Worm (Caenorhabditis elegans) whole organism, late embryonic: Measurements from ENCODE around the gene txt-18.

Experiments used
- K02D7.2 ChIP-seq: sonication (generic microtip); optimal IDR thresholded peaks from 2 replicates; lab custom pipeline; 2017; ENCODE audit warnings: mild to moderate bottlenecking, missing genetic modification characterization, missing compliant biosample characterization
- ama-1 ChIP-seq: fragments of 150-350 bp; optimal IDR thresholded peaks from 2 replicates; lab custom pipeline; 2014
- ceh-19 ChIP-seq: fragments of 200-800 bp; sonication (Bioruptor generic); optimal IDR thresholded peaks from 2 replicates; lab custom pipeline; 2018; ENCODE audit warnings: mild to moderate bottlenecking, missing genetic modification characterization, missing compliant biosample characterization
- dmd-4 ChIP-seq: sonication (generic microtip); optimal IDR thresholded peaks from 2 replicates; lab custom pipeline; 2016; ENCODE audit warnings: borderline replicate concordance, missing genetic modification characterization, missing compliant biosample characterization
- elt-2 ChIP-seq: sonication (generic microtip); optimal IDR thresholded peaks from 2 replicates; lab custom pipeline; 2016; ENCODE audit warnings: missing genetic modification reagents, missing genetic modification characterization, missing compliant biosample characterization
- gmeb-2 ChIP-seq: sonication (generic microtip); optimal IDR thresholded peaks from 2 replicates; lab custom pipeline; 2016; ENCODE audit warnings: missing genetic modification characterization, inconsistent platforms, missing compliant biosample characterization
- lin-11 ChIP-seq: fragments of 200-800 bp; sonication (Bioruptor generic); optimal IDR thresholded peaks from 2 replicates; lab custom pipeline; 2018; ENCODE audit warnings: mild to moderate bottlenecking, missing genetic modification characterization, missing compliant biosample characterization
- nfya-1 ChIP-seq: sonication (generic microtip); optimal IDR thresholded peaks from 2 replicates; lab custom pipeline; 2017; ENCODE audit warnings: missing genetic modification characterization, mild to moderate bottlenecking, missing compliant biosample characterization, antibody characterized with exemption, moderate library complexity
- pros-1 ChIP-seq: fragments of 150-350 bp; optimal IDR thresholded peaks from 2 replicates; lab custom pipeline; 2014; ENCODE audit warnings: missing biosample characterization, missing genetic modification reagents, missing genetic modification characterization
- sdc-2 ChIP-seq: sonication (generic microtip); optimal IDR thresholded peaks from 2 replicates; lab custom pipeline; 2016; ENCODE audit warnings: missing genotype, missing genetic modification characterization, missing compliant biosample characterization
- ztf-16 ChIP-seq: sonication (generic microtip); optimal IDR thresholded peaks from 2 replicates; lab custom pipeline; 2017; ENCODE audit warnings: missing genetic modification characterization, missing compliant biosample characterization

DNA sequence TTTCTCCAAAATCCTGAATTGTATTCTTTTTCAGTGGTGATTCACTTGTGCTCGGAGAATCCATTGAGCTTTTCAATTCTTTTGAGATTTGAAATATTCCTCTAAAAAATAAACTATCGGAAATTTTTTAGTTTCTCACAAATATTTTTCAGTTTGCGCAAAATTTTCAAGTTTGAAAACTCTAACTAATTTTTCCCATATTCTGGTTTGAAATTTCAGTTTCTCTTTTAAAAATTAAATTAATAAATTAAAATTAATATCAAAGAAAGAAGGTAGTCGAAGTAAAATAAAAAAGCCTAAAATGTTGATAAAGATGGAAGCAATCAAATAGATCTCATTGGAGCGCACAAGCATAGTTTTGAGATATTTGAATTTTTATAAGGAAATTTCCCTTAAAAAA, 8.0 kb downstream of the txt-18 start, which contains the start of gene C32D5.10:
- TF ChIP-seq ama-1 (no peak), elt-2 (tag; lab: Kevin White, UChicago) (no peak), sdc-2 (no peak), nfya-1 (tag; lab: Kevin White, UChicago) (no peak), ztf-16 (no peak), lin-11 (tag; lab: Kevin White, UChicago) (no peak), ceh-19 (GFP tag; lab: Kevin White, UChicago) (no peak), K02D7.2 (no peak), dmd-4 (no peak), pros-1 (no peak), gmeb-2 (tag; lab: Kevin White, UChicago) (no peak)
